Worm (Caenorhabditis elegans): ENCODE data around the gene F58F12.2.

Gene F58F12.2

ce11 chrII:6355396-6356346 is 32.2 kb downstream of the F58F12.2 start, which contains the start of gene C32D5.11 (continued):
- TF ChIP-seq pat-9 (tag; optimal IDR thresholded peaks at IDR 0.05) (no peak), tbx-2 (tag; optimal IDR thresholded peaks at IDR 0.05) (peak; percentile 51), sdc-2 (tag; optimal IDR thresholded peaks at IDR 0.05) (no peak)

DNA sequence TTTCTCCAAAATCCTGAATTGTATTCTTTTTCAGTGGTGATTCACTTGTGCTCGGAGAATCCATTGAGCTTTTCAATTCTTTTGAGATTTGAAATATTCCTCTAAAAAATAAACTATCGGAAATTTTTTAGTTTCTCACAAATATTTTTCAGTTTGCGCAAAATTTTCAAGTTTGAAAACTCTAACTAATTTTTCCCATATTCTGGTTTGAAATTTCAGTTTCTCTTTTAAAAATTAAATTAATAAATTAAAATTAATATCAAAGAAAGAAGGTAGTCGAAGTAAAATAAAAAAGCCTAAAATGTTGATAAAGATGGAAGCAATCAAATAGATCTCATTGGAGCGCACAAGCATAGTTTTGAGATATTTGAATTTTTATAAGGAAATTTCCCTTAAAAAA is 36.0 kb downstream of the F58F12.2 start, which contains the start of gene C32D5.10:
Gene C32D5.10, minus strand, starts transcription at position 101 of the 400 bp plus-strand sequence.
- TF ChIP-seq ceh-30 (tag; optimal IDR thresholded peaks at IDR 0.05) = no peak
- TF ChIP-seq fkh-10 (GFP tag; optimal IDR thresholded peaks at IDR 0.05) = no peak
- no peak for TF ChIP-seq ttx-3 (tag; optimal IDR thresholded peaks at IDR 0.05)
- TF ChIP-seq elt-2 (tag; optimal IDR thresholded peaks at IDR 0.05) = no peak
- TF ChIP-seq ama-1 (optimal IDR thresholded peaks at IDR 0.05) = no peak

DNA sequence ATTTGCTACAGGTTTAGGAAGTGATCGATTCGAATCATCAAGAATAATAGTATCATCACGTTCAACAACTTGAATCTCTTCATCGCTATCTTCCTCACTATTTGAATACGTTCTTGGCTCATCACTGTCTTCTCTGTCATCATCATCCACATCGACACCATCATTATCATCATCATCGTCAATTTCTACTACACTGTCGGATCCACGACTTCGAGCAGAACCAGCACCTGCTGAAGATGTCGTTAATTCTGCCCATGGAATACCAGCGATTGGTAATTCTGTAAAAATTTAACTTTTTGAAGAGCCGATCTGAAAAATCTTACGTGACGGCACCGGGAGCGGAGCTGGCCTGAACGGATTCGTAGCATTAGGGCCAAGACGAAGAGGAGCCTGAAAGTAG is 37.9 kb downstream of the F58F12.2 start:
- no peak for TF ChIP-seq ref-2 (tag; optimal IDR thresholded peaks at IDR 0.05)

ce11 chrII:6348360-6348759 is 39.5 kb downstream of the F58F12.2 start:
- TF ChIP-seq ceh-31 (tag; optimal IDR thresholded peaks at IDR 0.05) (peak; percentile 75), ztf-16 (tag; optimal IDR thresholded peaks at IDR 0.05) (no peak), pqm-1 (tag; optimal IDR thresholded peaks at IDR 0.05) (peak; percentile 34), dve-1 (tag; optimal IDR thresholded peaks at IDR 0.05) (peak; percentile 42), ceh-9 (tag; optimal IDR thresholded peaks at IDR 0.05) (no peak), fax-1 (tag; optimal IDR thresholded peaks at IDR 0.05) (no peak), K09A11.1 (tag; optimal IDR thresholded peaks at IDR 0.05; ENCODE audit: insufficient read depth) (peak; percentile 23), ceh-45 (GFP tag; IDR thresholded peaks at IDR 0.05) (no peak), ref-2 (tag; optimal IDR thresholded peaks at IDR 0.05) (peak; percentile 74), fkh-6 (tag; optimal IDR thresholded peaks at IDR 0.05) (no peak), nhr-11 (tag; optimal IDR thresholded peaks at IDR 0.05) (no peak), C08G9.2 (tag; optimal IDR thresholded peaks at IDR 0.05) (peak; percentile 8), elt-4 (tag; optimal IDR thresholded peaks at IDR 0.05) (no peak), nfya-1 (tag; optimal IDR thresholded peaks at IDR 0.05) (peak; percentile 90), odd-2 (tag; optimal IDR thresholded peaks at IDR 0.05) (no peak), sox-4 (tag; optimal IDR thresholded peaks at IDR 0.05) (no peak), unc-86 (tag; optimal IDR thresholded peaks at IDR 0.05) (no peak), sdc-2 (tag; optimal IDR thresholded peaks at IDR 0.05) (no peak), ceh-22 (tag; optimal IDR thresholded peaks at IDR 0.05) (no peak), hlh-15 (tag; optimal IDR thresholded peaks at IDR 0.05) (no peak), rnt-1 (tag; optimal IDR thresholded peaks at IDR 0.05) (peak; percentile 36), eyg-1 (tag; optimal IDR thresholded peaks at IDR 0.05) (no peak), pha-4 (tag; optimal IDR thresholded peaks at IDR 0.05) (no peak), pha-2 (tag; optimal IDR thresholded peaks at IDR 0.05) (no peak), K02D7.2 (tag; optimal IDR thresholded peaks at IDR 0.05) (no peak), ceh-2 (tag; optimal IDR thresholded peaks at IDR 0.05) (peak; percentile 58), mec-3 (tag; optimal IDR thresholded peaks at IDR 0.05; ENCODE audit: borderline replicate concordance) (no peak), ceh-6 (GFP tag; optimal IDR thresholded peaks at IDR 0.05) (no peak), pag-3 (tag; optimal IDR thresholded peaks at IDR 0.05; ENCODE audit: borderline replicate concordance) (no peak), madf-2 (tag; optimal IDR thresholded peaks at IDR 0.05) (no peak), pat-9 (tag; optimal IDR thresholded peaks at IDR 0.05) (no peak), ceh-30 (tag; optimal IDR thresholded peaks at IDR 0.05) (peak; percentile 18), pax-1 (tag; optimal IDR thresholded peaks at IDR 0.05) (no peak), hlh-30 (tag; optimal IDR thresholded peaks at IDR 0.05; ENCODE audit: insufficient read depth) (peak; percentile 99), pros-1 (tag; optimal IDR thresholded peaks at IDR 0.05) (peak; percentile 51), unc-3 (GFP tag; conservative IDR thresholded peaks at IDR 0.05) (no peak), unc-3 (tag; optimal IDR thresholded peaks at IDR 0.05) (no peak), unc-55 (GFP tag; optimal IDR thresholded peaks at IDR 0.05) (peak; percentile 90), tbx-7 (tag; optimal IDR thresholded peaks at IDR 0.05) (no peak), ceh-14 (tag; optimal IDR thresholded peaks at IDR 0.05) (peak; percentile 8)

Measured in whole organism, late embryonic.